Worm (Caenorhabditis elegans) whole organism, L3 larva: ENCODE results near the gene nhr-142.

Source experiments
- R02D3.7 ChIP-seq: fragments of 150-350 bp; optimal IDR thresholded peaks from 2 replicates; lab custom pipeline; 2014; ENCODE audit warnings: missing biosample characterization, missing genetic modification characterization
- ZK546.5 ChIP-seq: sonication (generic microtip); optimal IDR thresholded peaks from 2 replicates; lab custom pipeline; 2017; ENCODE audit warnings: missing biosample characterization, missing genetic modification characterization
- aly-2 ChIP-seq: fragments of 150-350 bp; optimal IDR thresholded peaks from 2 replicates; lab custom pipeline; 2014; ENCODE audit warnings: missing biosample characterization, missing genetic modification characterization
- ama-1 ChIP-seq: fragments of 150-350 bp; optimal IDR thresholded peaks from 2 replicates; lab custom pipeline; 2018
- ceh-16 ChIP-seq: sonication (generic microtip); optimal IDR thresholded peaks from 2 replicates; lab custom pipeline; 2017; ENCODE audit warnings: missing biosample characterization, missing genetic modification characterization
- ceh-28 ChIP-seq: fragments of 150-350 bp; optimal IDR thresholded peaks from 2 replicates; lab custom pipeline; 2014; ENCODE audit warnings: missing biosample characterization, missing genetic modification reagents, missing genetic modification characterization
- ceh-9 ChIP-seq: sonication (generic microtip); optimal IDR thresholded peaks from 2 replicates; lab custom pipeline; 2018; ENCODE audit warnings: missing biosample characterization, missing genetic modification characterization
- daf-12 ChIP-seq: fragments of 150-350 bp; optimal IDR thresholded peaks from 2 replicates; lab custom pipeline; 2014; ENCODE audit warnings: missing biosample characterization, missing genetic modification reagents, missing genetic modification characterization
- elt-2 ChIP-seq: sonication (generic microtip); optimal IDR thresholded peaks from 2 replicates; lab custom pipeline; 2016; ENCODE audit warnings: missing genetic modification reagents, mild to moderate bottlenecking, missing genetic modification characterization, missing compliant biosample characterization
- elt-3 ChIP-seq, 3 experiments: fragments of 150-350 bp in 1 of 3; sonication (generic microtip) in 2 of 3; optimal IDR thresholded peaks; 2 replicates in 2 of 3; 4 replicates in 1 of 3; lab custom pipeline; 2014 to 2017; ENCODE audit warnings: missing biosample characterization in 3 of 3, missing genetic modification characterization in 3 of 3
- eor-1 ChIP-seq, 2 experiments: fragments of 150-350 bp; optimal IDR thresholded peaks; 2 replicates each; lab custom pipeline; 2014 to 2018; ENCODE audit warnings: missing biosample characterization in 2 of 2, missing genetic modification characterization in 2 of 2
- fkh-10 ChIP-seq: sonication (generic microtip); optimal IDR thresholded peaks from 2 replicates; lab custom pipeline; 2017; ENCODE audit warnings: missing biosample characterization, missing genetic modification reagents, missing genetic modification characterization
- fos-1 ChIP-seq: fragments of 150-350 bp; optimal IDR thresholded peaks from 2 replicates; lab custom pipeline; 2014; ENCODE audit warnings: missing biosample characterization, missing genetic modification characterization
- hmg-11 ChIP-seq: sonication (generic microtip); optimal IDR thresholded peaks from 2 replicates; lab custom pipeline; 2016; ENCODE audit warnings: missing genetic modification characterization, missing compliant biosample characterization
- jun-1 ChIP-seq: fragments of 150-350 bp; optimal IDR thresholded peaks from 2 replicates; lab custom pipeline; 2014; ENCODE audit warnings: missing biosample characterization, missing genetic modification reagents, missing genetic modification characterization
- lin-15B ChIP-seq: fragments of 150-350 bp; optimal IDR thresholded peaks from 2 replicates; lab custom pipeline; 2014; ENCODE audit warnings: missing biosample characterization, missing genetic modification characterization
- lin-39 ChIP-seq: fragments of 150-350 bp; optimal IDR thresholded peaks from 2 replicates; lab custom pipeline; 2018; ENCODE audit warnings: missing biosample characterization, missing genetic modification reagents, missing genetic modification characterization
- mdl-1 ChIP-seq: fragments of 150-350 bp; optimal IDR thresholded peaks from 2 replicates; lab custom pipeline; 2014; ENCODE audit warnings: missing biosample characterization, missing genetic modification characterization
- mml-1 ChIP-seq: fragments of 150-350 bp; sonication (generic microtip); optimal IDR thresholded peaks from 3 replicates; lab custom pipeline; 2014; ENCODE audit warnings: missing biosample characterization, missing genetic modification characterization
- nfya-1 ChIP-seq: sonication (generic microtip); optimal IDR thresholded peaks from 2 replicates; lab custom pipeline; 2017; ENCODE audit warnings: missing genetic modification characterization, mild to moderate bottlenecking, missing compliant biosample characterization, antibody characterized with exemption, moderate library complexity; ENCODE audit not compliant: insufficient read depth
- nhr-23 ChIP-seq: fragments of 150-350 bp; optimal IDR thresholded peaks from 2 replicates; lab custom pipeline; 2014; ENCODE audit warnings: missing biosample characterization, missing genetic modification reagents, missing genetic modification characterization
- nhr-237 ChIP-seq: fragments of 150-350 bp; optimal IDR thresholded peaks from 2 replicates; lab custom pipeline; 2014; ENCODE audit warnings: missing biosample characterization, missing genetic modification characterization
- nhr-25 ChIP-seq: sonication (generic microtip); optimal IDR thresholded peaks from 2 replicates; lab custom pipeline; 2017; ENCODE audit warnings: missing biosample characterization, missing genetic modification characterization
- nhr-28 ChIP-seq: fragments of 150-350 bp; optimal IDR thresholded peaks from 2 replicates; lab custom pipeline; 2014; ENCODE audit warnings: missing biosample characterization, missing genetic modification characterization
- nhr-43 ChIP-seq: sonication (generic microtip); optimal IDR thresholded peaks from 2 replicates; lab custom pipeline; 2016; ENCODE audit warnings: mild to moderate bottlenecking, missing genetic modification characterization, missing compliant biosample characterization; ENCODE audit not compliant: poor library complexity, severe bottlenecking
- nhr-76 ChIP-seq: fragments of 150-350 bp; sonication (generic microtip); optimal IDR thresholded peaks from 5 replicates; lab custom pipeline; 2014; ENCODE audit warnings: missing biosample characterization, missing genetic modification characterization
- pha-4 ChIP-seq: fragments of 150-350 bp; optimal IDR thresholded peaks from 2 replicates; lab custom pipeline; 2014; ENCODE audit warnings: missing biosample characterization, missing genetic modification reagents, missing genetic modification characterization
- pqm-1 ChIP-seq: fragments of 150-350 bp; optimal IDR thresholded peaks from 2 replicates; lab custom pipeline; 2017; ENCODE audit warnings: missing biosample characterization, missing genetic modification characterization, inconsistent platforms
- sea-2 ChIP-seq: fragments of 150-350 bp; sonication (generic microtip); optimal IDR thresholded peaks from 4 replicates; lab custom pipeline; 2014; ENCODE audit warnings: missing biosample characterization, missing genetic modification reagents, missing genetic modification characterization
- skn-1 ChIP-seq: fragments of 150-350 bp; optimal IDR thresholded peaks from 2 replicates; lab custom pipeline; 2014; ENCODE audit warnings: missing biosample characterization, missing genetic modification characterization
- snpc-4 ChIP-seq: fragments of 150-350 bp; optimal IDR thresholded peaks from 2 replicates; lab custom pipeline; 2014; ENCODE audit warnings: missing biosample characterization, missing genetic modification characterization
- unc-39 ChIP-seq: sonication (generic microtip); optimal IDR thresholded peaks from 4 replicates; lab custom pipeline; 2017; ENCODE audit warnings: missing biosample characterization, missing genetic modification characterization
- unc-62 ChIP-seq: fragments of 150-350 bp; sonication (generic microtip); optimal IDR thresholded peaks from 4 replicates; lab custom pipeline; 2014; ENCODE audit warnings: missing biosample characterization, missing genetic modification reagents, missing genetic modification characterization

The nhr-142 gene

ce11 chrV:5799373-5799772, 9.0 kb upstream of the nhr-142 start, which contains the start of gene cyn-17:
cyn-17 (plus strand) TSS chrV:5799673.
- no peak for TF ChIP-seq nhr-43 (tag; lab: Kevin White, UChicago)
- no peak for TF ChIP-seq mdl-1

- TF ChIP-seq ceh-9 (no peak), daf-12 (no peak), nhr-23 (no peak), nfya-1 (tag; lab: Kevin White, UChicago) (no peak)
Measured at ce11 chrV:5798132-5798531, 7.8 kb upstream of the nhr-142 start, which contains the start of gene nstp-3. nstp-3 (minus strand) TSS chrV:5798232.

- no peak for TF ChIP-seq unc-39 (tag; lab: Kevin White, UChicago)
- TF ChIP-seq aly-2 (tag; lab: Kevin White, UChicago), result no peak
- TF ChIP-seq nhr-237 (tag; lab: Kevin White, UChicago), result no peak
- TF ChIP-seq sea-2 (GFP tag; lab: Kevin White, UChicago), result no peak
- TF ChIP-seq fkh-10, result no peak
- no peak for TF ChIP-seq nhr-23
Measured at ce11 chrV:5792031-5792430, 1.7 kb upstream of the nhr-142 start, which contains the start of gene ZC250.2. ZC250.2 (plus strand) TSS chrV:5792331.

ce11 chrV:5788650-5789049, 1.7 kb downstream of the nhr-142 start:
- TF ChIP-seq mml-1 (tag; lab: Kevin White, UChicago) (no peak), R02D3.7 (tag; lab: Kevin White, UChicago) (no peak), sea-2 (GFP tag; lab: Kevin White, UChicago) (no peak), elt-3 (tag; optimal IDR thresholded peaks at IDR 0.05; lab: Kevin White, UChicago) (no peak), lin-15B (tag; lab: Kevin White, UChicago) (no peak), nhr-237 (tag; lab: Kevin White, UChicago) (no peak), ama-1 (lab: Kevin White, UChicago) (no peak), aly-2 (tag; lab: Kevin White, UChicago) (no peak), hmg-11 (tag; lab: Kevin White, UChicago) (no peak), nhr-28 (tag; lab: Kevin White, UChicago) (no peak), ceh-28 (tag; lab: Kevin White, UChicago) (no peak), jun-1 (tag; lab: Kevin White, UChicago) (no peak), nhr-76 (tag; lab: Kevin White, UChicago) (no peak), eor-1 (tag; optimal IDR thresholded peaks at IDR 0.05; lab: Kevin White, UChicago) (no peak), lin-39 (no peak), nfya-1 (tag; lab: Kevin White, UChicago) (no peak), nhr-43 (tag; lab: Kevin White, UChicago) (no peak), pha-4 (no peak)

ce11 chrV:5785372-5785771, 5.0 kb downstream of the nhr-142 start, which contains the start of gene F44E7.7:
F44E7.7 (minus strand) TSS chrV:5785472.
- TF ChIP-seq ceh-16 (no peak), pha-4 (no peak), nhr-76 (tag; lab: Kevin White, UChicago) (no peak), daf-12 (no peak), ama-1 (lab: Kevin White, UChicago) (no peak), ZK546.5 (no peak), fkh-10 (no peak), snpc-4 (tag; lab: Kevin White, UChicago) (no peak)
- TF ChIP-seq, all 47 proteins: peak for 0

- TF ChIP-seq hmg-11 (tag; lab: Kevin White, UChicago), result no peak
- no peak for TF ChIP-seq fkh-10
- no peak for TF ChIP-seq R02D3.7 (tag; lab: Kevin White, UChicago)
- TF ChIP-seq unc-39 (tag; lab: Kevin White, UChicago), result no peak
- TF ChIP-seq, all 47 proteins: peak for 0
Measured at ce11 chrV:5782687-5783086, 7.7 kb downstream of the nhr-142 start, which contains the start of gene fbxa-183. fbxa-183 (minus strand) TSS chrV:5782787.

- peak; percentile 5 for TF ChIP-seq nhr-43 (tag; lab: Kevin White, UChicago)
- peak; percentile 71 for TF ChIP-seq nhr-25 (tag; lab: Kevin White, UChicago)
- TF ChIP-seq skn-1, result peak; percentile 32
- TF ChIP-seq ceh-28 (tag; lab: Kevin White, UChicago), result no peak
- peak; percentile 12 for TF ChIP-seq ama-1 (lab: Kevin White, UChicago)
- TF ChIP-seq hmg-11 (tag; lab: Kevin White, UChicago), result peak; percentile 7
- peak; percentile 47 for TF ChIP-seq lin-15B (tag; lab: Kevin White, UChicago)
- TF ChIP-seq jun-1 (tag; lab: Kevin White, UChicago), result no peak
- peak; percentile 74 for TF ChIP-seq pqm-1 (tag; lab: Kevin White, UChicago)
- peak; percentile 76 for TF ChIP-seq nhr-23
- peak; percentile 60 for TF ChIP-seq nfya-1 (tag; lab: Kevin White, UChicago)
- TF ChIP-seq unc-62 (GFP tag; lab: Kevin White, UChicago), result no peak
- peak; percentile 34 for TF ChIP-seq snpc-4 (tag; lab: Kevin White, UChicago)
- peak; percentile 15 for TF ChIP-seq R02D3.7 (tag; lab: Kevin White, UChicago)
- no peak for TF ChIP-seq fos-1
- TF ChIP-seq elt-2, result peak; percentile 86
- TF ChIP-seq pha-4, result peak; percentile 71
Measured at ce11 chrV:5780713-5781360, 9.5 kb downstream of the nhr-142 start, which contains the start of gene F44E7.5. F44E7.5 (minus strand) TSS chrV:5780922.
